Fruit fly (Drosophila melanogaster) whole organism, wandering third instar larva: Measurements from ENCODE around the gene mRRF2.
A peak's percentile ranks its signal among the peaks of the same experiment; 100 is the strongest.

ENCODE experiments used
- Abd-B ChIP-seq: fragments of >200 bp; optimal IDR thresholded peaks from 2 replicates; lab custom pipeline; 2017; ENCODE audit warnings: missing biosample characterization, missing genetic modification characterization
- CG32264 ChIP-seq: fragments of 200-800 bp; sonication (Bioruptor generic); optimal IDR thresholded peaks from 2 replicates; lab custom pipeline; 2016; ENCODE audit warnings: missing biosample characterization, missing genetic modification characterization
- CG9705 ChIP-seq: fragments of 200-800 bp; sonication (Bioruptor generic); optimal IDR thresholded peaks from 2 replicates; lab custom pipeline; 2018; ENCODE audit warnings: missing biosample characterization, mild to moderate bottlenecking, missing genetic modification characterization
- CrebA ChIP-seq: fragments of 200-800 bp; sonication (Bioruptor generic); optimal IDR thresholded peaks from 2 replicates; lab custom pipeline; 2016; ENCODE audit warnings: missing biosample characterization, mild to moderate bottlenecking, missing genetic modification characterization, borderline replicate concordance
- Dfd ChIP-seq: fragments of >200 bp; optimal IDR thresholded peaks from 2 replicates; lab custom pipeline; 2017; ENCODE audit warnings: missing biosample characterization, missing genetic modification characterization
- Dif ChIP-seq: fragments of 200-275, 200-300 bp; sonication (Bioruptor generic); optimal IDR thresholded peaks from 2 replicates; lab custom pipeline; 2018; ENCODE audit warnings: missing biosample characterization, missing genetic modification characterization; ENCODE audit not compliant: partially characterized antibody
- HLH106 ChIP-seq: fragments of 200-800 bp; optimal IDR thresholded peaks from 3 replicates; lab custom pipeline; 2019; ENCODE audit warnings: missing biosample characterization, mild to moderate bottlenecking, missing genetic modification characterization, moderate library complexity
- Hnf4 ChIP-seq: fragments of 200-800 bp; sonication (Bioruptor generic); optimal IDR thresholded peaks from 2 replicates; lab custom pipeline; 2016; ENCODE audit warnings: missing biosample characterization, mild to moderate bottlenecking, missing genetic modification characterization
- Hr78 ChIP-seq: fragments of >200 bp; optimal IDR thresholded peaks from 2 replicates; lab custom pipeline; 2017; ENCODE audit warnings: missing biosample characterization, missing genetic modification characterization
- Hr83 ChIP-seq: fragments of 200-300 bp; sonication (Bioruptor generic); optimal IDR thresholded peaks from 2 replicates; lab custom pipeline; 2016; ENCODE audit warnings: missing biosample characterization, mild to moderate bottlenecking, missing genetic modification characterization, moderate library complexity; ENCODE audit not compliant: poor library complexity, severe bottlenecking
- Jra ChIP-seq: sonication (Bioruptor generic); optimal IDR thresholded peaks from 2 replicates; lab custom pipeline; 2016; ENCODE audit warnings: missing biosample characterization, missing genetic modification characterization
- Mio ChIP-seq: sonication (Bioruptor generic); optimal IDR thresholded peaks from 2 replicates; lab custom pipeline; 2016; ENCODE audit warnings: missing biosample characterization, missing genetic modification characterization
- Myc ChIP-seq: fragments of >200 bp; optimal IDR thresholded peaks from 2 replicates; lab custom pipeline; 2017
- N ChIP-seq: fragments of >200 bp; optimal IDR thresholded peaks from 2 replicates; lab custom pipeline; 2018; ENCODE audit warnings: missing biosample characterization, missing external identifiers, missing genetic modification characterization
- OdsH ChIP-seq: fragments of 200-800 bp; sonication (Bioruptor generic); optimal IDR thresholded peaks from 2 replicates; lab custom pipeline; 2016; ENCODE audit warnings: missing biosample characterization, mild to moderate bottlenecking, missing genetic modification characterization
- Rel ChIP-seq, 2 experiments: fragments of 200-800 bp; sonication (Bioruptor generic) in 1 of 2; optimal IDR thresholded peaks; 2 replicates in 1 of 2; 3 replicates in 1 of 2; lab custom pipeline; 2016 to 2019; ENCODE audit warnings: mild to moderate bottlenecking in 2 of 2, missing biosample characterization in 2 of 2, missing genetic modification characterization in 2 of 2, moderate library complexity in 1 of 2
- Sp1 ChIP-seq: fragments of 200-800 bp; sonication (Bioruptor generic); optimal IDR thresholded peaks from 3 replicates; lab custom pipeline; 2019; ENCODE audit warnings: missing biosample characterization, mild to moderate bottlenecking, missing genetic modification characterization, moderate library complexity
- Vsx2 ChIP-seq: fragments of 200-300, 225-300 bp; sonication (Bioruptor generic); optimal IDR thresholded peaks from 2 replicates; lab custom pipeline; 2018; ENCODE audit warnings: missing biosample characterization, missing genetic modification characterization; ENCODE audit not compliant: partially characterized antibody
- br ChIP-seq: fragments of 200-800 bp; sonication (Bioruptor generic); optimal IDR thresholded peaks from 2 replicates; lab custom pipeline; 2016; ENCODE audit warnings: missing biosample characterization, missing genetic modification characterization
- brk ChIP-seq: fragments of 200-800 bp; sonication (Bioruptor generic); optimal IDR thresholded peaks from 2 replicates; lab custom pipeline; 2016; ENCODE audit warnings: missing biosample characterization, mild to moderate bottlenecking, missing genetic modification characterization
- dl ChIP-seq, 2 experiments: fragments of 175-275, 200-275 bp in 1 of 2; fragments of 200-275 bp in 1 of 2; sonication (Bioruptor generic); optimal IDR thresholded peaks; lab custom pipeline; 2018; ENCODE audit warnings: mild to moderate bottlenecking in 2 of 2, missing biosample characterization in 2 of 2, missing genetic modification characterization in 2 of 2, moderate library complexity in 2 of 2; ENCODE audit not compliant: partially characterized antibody in 2 of 2, insufficient read depth in 1 of 2
- dmrt93B ChIP-seq: fragments of 200-800 bp; sonication (Bioruptor generic); optimal IDR thresholded peaks from 2 replicates; lab custom pipeline; 2018; ENCODE audit warnings: missing biosample characterization, mild to moderate bottlenecking, missing genetic modification characterization
- dsf ChIP-seq: sonication (Bioruptor generic); optimal IDR thresholded peaks from 2 replicates; lab custom pipeline; 2016; ENCODE audit warnings: missing biosample characterization, missing genetic modification characterization, borderline replicate concordance
- ey ChIP-seq: fragments of 200-800 bp; sonication (Bioruptor generic); optimal IDR thresholded peaks from 2 replicates; lab custom pipeline; 2016; ENCODE audit warnings: missing biosample characterization, missing genetic modification characterization
- foxo ChIP-seq, 2 experiments: fragments of 200-800 bp; sonication (Bioruptor generic); optimal IDR thresholded peaks; 2 replicates in 1 of 2; 3 replicates in 1 of 2; lab custom pipeline; 2016 to 2017; ENCODE audit warnings: missing biosample characterization in 2 of 2, missing genetic modification characterization in 2 of 2
- fru ChIP-seq: fragments of 200-800 bp; sonication (Bioruptor generic); optimal IDR thresholded peaks from 3 replicates; lab custom pipeline; 2016; ENCODE audit warnings: missing biosample characterization, mild to moderate bottlenecking, missing genetic modification characterization
- h ChIP-seq: fragments of 200-800 bp; sonication (Bioruptor generic); optimal IDR thresholded peaks from 3 replicates; lab custom pipeline; 2016; ENCODE audit warnings: missing biosample characterization, mild to moderate bottlenecking, missing genetic modification characterization
- jim ChIP-seq: fragments of 175-275, 200-325 bp; sonication (Bioruptor generic); optimal IDR thresholded peaks from 2 replicates; lab custom pipeline; 2016; ENCODE audit warnings: missing biosample characterization, mild to moderate bottlenecking, missing genetic modification characterization
- lola ChIP-seq: fragments of >200 bp; optimal IDR thresholded peaks from 2 replicates; lab custom pipeline; 2017; ENCODE audit warnings: missing biosample characterization, missing genetic modification characterization
- pan ChIP-seq: fragments of >200 bp; optimal IDR thresholded peaks from 2 replicates; lab custom pipeline; 2017
- psq ChIP-seq: fragments of 200-800 bp; sonication (Bioruptor generic); optimal IDR thresholded peaks from 3 replicates; lab custom pipeline; 2017; ENCODE audit warnings: missing biosample characterization, mild to moderate bottlenecking, missing genetic modification characterization, moderate library complexity
- rgr ChIP-seq: fragments of 200-800 bp; sonication (Bioruptor generic); optimal IDR thresholded peaks from 3 replicates; lab custom pipeline; 2016; ENCODE audit warnings: missing biosample characterization, mild to moderate bottlenecking, missing genetic modification characterization
- sage ChIP-seq: fragments of 200-800 bp; sonication (Bioruptor generic); optimal IDR thresholded peaks from 2 replicates; lab custom pipeline; 2016; ENCODE audit warnings: missing biosample characterization, mild to moderate bottlenecking, missing genetic modification characterization
- sv ChIP-seq: fragments of 200-800 bp; sonication (Bioruptor generic); optimal IDR thresholded peaks from 3 replicates; lab custom pipeline; 2016; ENCODE audit warnings: missing biosample characterization, missing genetic modification characterization
- tai ChIP-seq: sonication (Bioruptor generic); optimal IDR thresholded peaks from 2 replicates; lab custom pipeline; 2016; ENCODE audit warnings: missing biosample characterization, missing genetic modification characterization
- usp ChIP-seq: fragments of >200 bp; optimal IDR thresholded peaks from 2 replicates; lab custom pipeline; 2017; ENCODE audit warnings: missing biosample characterization, missing genetic modification characterization
- woc ChIP-seq: sonication (Bioruptor generic); optimal IDR thresholded peaks from 2 replicates; lab custom pipeline; 2016; ENCODE audit warnings: missing biosample characterization, mild to moderate bottlenecking, missing genetic modification characterization

Gene mRRF2

dm6 chr3R:22625514-22626333, 12.2 kb downstream of the mRRF2 start:
- TF ChIP-seq Sp1 (GFP tag; lab: Kevin White, UChicago) (peak; percentile 75), Rel (GFP tag; optimal IDR thresholded peaks at IDR 0.05; lab: Kevin White, UChicago) (no peak), Rel (tag; optimal IDR thresholded peaks at IDR 0.05; lab: Kevin White, UChicago) (peak; percentile 89), psq (peak; percentile 49), usp (no peak), woc (no peak), CG32264 (GFP tag; lab: Kevin White, UChicago) (peak; percentile 23), rgr (GFP tag; lab: Kevin White, UChicago) (peak; percentile 49), sv (GFP tag; lab: Kevin White, UChicago) (no peak), Mio (GFP tag; lab: Kevin White, UChicago) (no peak), Jra (GFP tag; lab: Kevin White, UChicago) (peak; percentile 17), dsf (GFP tag; lab: Kevin White, UChicago) (peak; percentile 5), Hnf4 (no peak), Dif (no peak), N (no peak), OdsH (GFP tag; lab: Kevin White, UChicago) (peak; percentile 70), brk (no peak), h (GFP tag; lab: Kevin White, UChicago) (peak; percentile 41), pan (lab: Kevin White, UChicago) (no peak), fru (peak; percentile 65), foxo (GFP tag; optimal IDR thresholded peaks at IDR 0.05; lab: Kevin White, UChicago) (peak in 1 of 2 experiments; percentile 67), Hr83 (GFP tag; lab: Kevin White, UChicago) (no peak), ey (peak; percentile 62), HLH106 (tag; lab: Kevin White, UChicago) (peak; percentile 66), dmrt93B (GFP tag; lab: Kevin White, UChicago) (peak; percentile 62)

dm6 chr3R:22626334-22626688, 12.8 kb downstream of the mRRF2 start:
- TF ChIP-seq Vsx2 (GFP tag; lab: Kevin White, UChicago) (no peak), Rel (GFP tag; optimal IDR thresholded peaks at IDR 0.05; lab: Kevin White, UChicago) (no peak), Rel (tag; optimal IDR thresholded peaks at IDR 0.05; lab: Kevin White, UChicago) (no peak), Hr83 (GFP tag; lab: Kevin White, UChicago) (no peak), Dif (no peak), Dfd (GFP tag; lab: Kevin White, UChicago) (no peak), CrebA (GFP tag; lab: Kevin White, UChicago) (no peak), tai (GFP tag; lab: Kevin White, UChicago) (no peak), ey (no peak), CG32264 (GFP tag; lab: Kevin White, UChicago) (no peak), dmrt93B (GFP tag; lab: Kevin White, UChicago) (no peak), rgr (GFP tag; lab: Kevin White, UChicago) (no peak), brk (no peak), dl (GFP tag; optimal IDR thresholded peaks at IDR 0.05; lab: Kevin White, UChicago; ENCODE audit: insufficient read depth in 1 of 2, partially characterized antibody in 2 of 2) (no peak), Hnf4 (no peak), CG9705 (GFP tag; lab: Kevin White, UChicago) (no peak), dsf (GFP tag; lab: Kevin White, UChicago) (no peak), N (no peak)

- TF ChIP-seq Hnf4 (peak; percentile 78), dmrt93B (GFP tag; lab: Kevin White, UChicago) (no peak), sage (GFP tag; lab: Kevin White, UChicago) (no peak), rgr (GFP tag; lab: Kevin White, UChicago) (peak; percentile 88), Rel (GFP tag; optimal IDR thresholded peaks at IDR 0.05; lab: Kevin White, UChicago) (peak; percentile 26), Rel (tag; optimal IDR thresholded peaks at IDR 0.05; lab: Kevin White, UChicago) (peak; percentile 58), foxo (GFP tag; optimal IDR thresholded peaks at IDR 0.05; lab: Kevin White, UChicago) (peak in 1 of 2 experiments; percentile 54), Dif (no peak), psq (peak; percentile 71), HLH106 (tag; lab: Kevin White, UChicago) (peak; percentile 11), Myc (no peak), h (GFP tag; lab: Kevin White, UChicago) (peak; percentile 81), tai (GFP tag; lab: Kevin White, UChicago) (peak; percentile 90), brk (peak; percentile 71), lola (no peak), CrebA (GFP tag; lab: Kevin White, UChicago) (peak; percentile 83), usp (no peak), pan (lab: Kevin White, UChicago) (no peak), Hr83 (GFP tag; lab: Kevin White, UChicago) (peak; percentile 98), jim (GFP tag; lab: Kevin White, UChicago) (peak; percentile 86), CG32264 (GFP tag; lab: Kevin White, UChicago) (no peak), br (GFP tag; lab: Kevin White, UChicago) (peak; percentile 80), Sp1 (GFP tag; lab: Kevin White, UChicago) (peak; percentile 77), OdsH (GFP tag; lab: Kevin White, UChicago) (peak; percentile 87), Mio (GFP tag; lab: Kevin White, UChicago) (no peak), ey (peak; percentile 42), sv (GFP tag; lab: Kevin White, UChicago) (no peak), Jra (GFP tag; lab: Kevin White, UChicago) (peak; percentile 94), Abd-B (no peak), Dfd (GFP tag; lab: Kevin White, UChicago) (no peak), Vsx2 (GFP tag; lab: Kevin White, UChicago) (no peak), woc (peak; percentile 24), dsf (GFP tag; lab: Kevin White, UChicago) (peak; percentile 7), Hr78 (GFP tag; lab: Kevin White, UChicago) (no peak)
These were observed 13.4 kb downstream of the mRRF2 start for dm6 chr3R:22626842-22627392.
